Worm (Caenorhabditis elegans) whole organism, L1 larva: ENCODE measurements around the gene T08E11.1.

Experiments
- C04F5.9 ChIP-seq: sonication (generic microtip); optimal IDR thresholded peaks from 2 replicates; lab custom pipeline; 2016; ENCODE audit warnings: missing genetic modification characterization, missing compliant biosample characterization
- F16B12.6 ChIP-seq: fragments of 150-350 bp; optimal IDR thresholded peaks from 2 replicates; lab custom pipeline; 2014; ENCODE audit warnings: missing biosample characterization, missing genetic modification characterization
- ama-1 ChIP-seq: fragments of 150-350 bp; optimal IDR thresholded peaks from 2 replicates; lab custom pipeline; 2014
- blmp-1 ChIP-seq: fragments of 150-350 bp; optimal IDR thresholded peaks from 2 replicates; lab custom pipeline; 2014; ENCODE audit warnings: missing biosample characterization, missing genetic modification characterization
- ceh-8 ChIP-seq: fragments of 200-800 bp; sonication (Bioruptor generic); optimal IDR thresholded peaks from 2 replicates; lab custom pipeline; 2018; ENCODE audit warnings: mild to moderate bottlenecking, missing genetic modification characterization, moderate library complexity, missing compliant biosample characterization
- ceh-88 ChIP-seq: fragments of 200-800 bp; sonication (Bioruptor generic); IDR thresholded peaks from 2 replicates; pipeline ENCODE4 v1.3.6; 2022; ENCODE audit warnings: missing genetic modification characterization, missing compliant biosample characterization
- ceh-90 ChIP-seq: sonication (generic microtip); optimal IDR thresholded peaks from 2 replicates; lab custom pipeline; 2016; ENCODE audit warnings: missing genetic modification characterization, missing compliant biosample characterization
- ces-1 ChIP-seq: fragments of 150-350 bp; optimal IDR thresholded peaks from 2 replicates; lab custom pipeline; 2014; ENCODE audit warnings: missing biosample characterization, missing genetic modification reagents, missing genetic modification characterization
- dpl-1 ChIP-seq, 3 experiments: fragments of 150-350 bp in 2 of 3; sonication (generic microtip) in 1 of 3; optimal IDR thresholded peaks; 2 replicates each; lab custom pipeline; 2014 to 2017; ENCODE audit warnings: missing biosample characterization in 3 of 3, missing genetic modification characterization in 3 of 3, missing genetic modification reagents in 3 of 3
- efl-1 ChIP-seq, 4 experiments: fragments of 150-350 bp; optimal IDR thresholded peaks in 3 of 4; peaks in 1 of 4; 1 replicate in 1 of 4; 2 replicates in 3 of 4; lab custom pipeline; 2014; ENCODE audit warnings: missing biosample characterization in 2 of 4, missing genetic modification characterization in 2 of 4, missing genetic modification reagents in 2 of 4
- efl-3 ChIP-seq: fragments of 200-800 bp; sonication (Bioruptor generic); optimal IDR thresholded peaks from 2 replicates; lab custom pipeline; 2018; ENCODE audit warnings: mild to moderate bottlenecking, missing genetic modification characterization, missing compliant biosample characterization
- egl-13 ChIP-seq: sonication (generic microtip); optimal IDR thresholded peaks from 2 replicates; lab custom pipeline; 2016; ENCODE audit warnings: missing genotype, missing genetic modification reagents, missing genetic modification characterization, missing compliant biosample characterization
- egl-27 ChIP-seq, 2 experiments: fragments of 150-350 bp in 1 of 2; sonication (generic microtip); optimal IDR thresholded peaks; 3 replicates each; lab custom pipeline; 2017 to 2018; ENCODE audit warnings: missing biosample characterization in 2 of 2, missing genetic modification characterization in 2 of 2, missing genetic modification reagents in 2 of 2
- elt-2 ChIP-seq: sonication (generic microtip); optimal IDR thresholded peaks from 2 replicates; lab custom pipeline; 2016; ENCODE audit warnings: missing genetic modification characterization, mild to moderate bottlenecking, inconsistent platforms, missing compliant biosample characterization, missing genetic modification reagents
- ets-5 ChIP-seq: fragments of 200-800 bp; sonication (Bioruptor generic); IDR thresholded peaks from 2 replicates; pipeline ENCODE4 v1.3.6; 2022; ENCODE audit warnings: missing genetic modification characterization, missing compliant biosample characterization
- fkh-8 ChIP-seq: sonication (generic microtip); optimal IDR thresholded peaks from 2 replicates; lab custom pipeline; 2016; ENCODE audit warnings: mild to moderate bottlenecking, missing genetic modification characterization, missing compliant biosample characterization
- isw-1 ChIP-seq: fragments of 200-800 bp; sonication (Bioruptor generic); IDR thresholded peaks from 2 replicates; pipeline ENCODE4 v1.3.6; 2022; ENCODE audit warnings: missing genetic modification characterization, missing compliant biosample characterization
- lin-14 ChIP-seq: fragments of 200-800 bp; sonication (Bioruptor generic); optimal IDR thresholded peaks from 2 replicates; lab custom pipeline; 2018; ENCODE audit warnings: mild to moderate bottlenecking, missing genetic modification characterization, moderate library complexity, missing compliant biosample characterization
- lin-35 ChIP-seq, 2 experiments: fragments of 150-350 bp; optimal IDR thresholded peaks; 2 replicates each; lab custom pipeline; 2014; ENCODE audit warnings: missing biosample characterization in 2 of 2, missing genetic modification characterization in 2 of 2, missing genetic modification reagents in 2 of 2
- lin-39 ChIP-seq: fragments of 150-350 bp; optimal IDR thresholded peaks from 2 replicates; lab custom pipeline; 2014; ENCODE audit warnings: missing biosample characterization, missing genetic modification reagents, missing genetic modification characterization
- lir-3 ChIP-seq: sonication (generic microtip); optimal IDR thresholded peaks from 2 replicates; lab custom pipeline; 2016; ENCODE audit warnings: mild to moderate bottlenecking, missing genetic modification characterization, moderate library complexity, missing compliant biosample characterization; ENCODE audit not compliant: poor library complexity
- mab-9 ChIP-seq: fragments of 200-800 bp; sonication (Bioruptor generic); IDR thresholded peaks from 2 replicates; pipeline ENCODE4 v1.3.6; 2022; ENCODE audit warnings: missing genetic modification reagents, missing genetic modification characterization, missing compliant biosample characterization
- mdl-1 ChIP-seq, 2 experiments: fragments of 150-350 bp; optimal IDR thresholded peaks; 2 replicates each; lab custom pipeline; 2014 to 2017; ENCODE audit warnings: missing biosample characterization in 2 of 2, missing genetic modification characterization in 2 of 2, inconsistent platforms in 1 of 2
- mep-1 ChIP-seq: fragments of 150-350 bp; optimal IDR thresholded peaks from 2 replicates; lab custom pipeline; 2014; ENCODE audit warnings: missing biosample characterization, missing genetic modification characterization
- nhr-20 ChIP-seq: sonication (generic microtip); optimal IDR thresholded peaks from 2 replicates; lab custom pipeline; 2016; ENCODE audit warnings: mild to moderate bottlenecking, missing genetic modification characterization, missing compliant biosample characterization
- nhr-28 ChIP-seq: fragments of 150-350 bp; optimal IDR thresholded peaks from 2 replicates; lab custom pipeline; 2014; ENCODE audit warnings: missing biosample characterization, missing genetic modification characterization
- nhr-76 ChIP-seq: sonication (generic microtip); optimal IDR thresholded peaks from 2 replicates; lab custom pipeline; 2017; ENCODE audit warnings: missing biosample characterization, missing genetic modification characterization
- nhr-77 ChIP-seq: fragments of 150-350 bp; optimal IDR thresholded peaks from 2 replicates; lab custom pipeline; 2014; ENCODE audit warnings: missing biosample characterization, missing genetic modification characterization
- nhr-84 ChIP-seq: sonication (generic microtip); optimal IDR thresholded peaks from 2 replicates; lab custom pipeline; 2017; ENCODE audit warnings: missing biosample characterization, missing genetic modification characterization
- pag-3 ChIP-seq: sonication (generic microtip); optimal IDR thresholded peaks from 2 replicates; lab custom pipeline; 2017; ENCODE audit warnings: missing genetic modification characterization, mild to moderate bottlenecking, missing compliant biosample characterization, antibody characterized with exemption, borderline replicate concordance; ENCODE audit not compliant: insufficient read depth
- skn-1 ChIP-seq: fragments of 150-350 bp; optimal IDR thresholded peaks from 2 replicates; lab custom pipeline; 2014; ENCODE audit warnings: missing biosample characterization, missing genetic modification characterization
- sox-4 ChIP-seq: sonication (generic microtip); optimal IDR thresholded peaks from 2 replicates; lab custom pipeline; 2016; ENCODE audit warnings: missing genetic modification characterization, missing compliant biosample characterization
- unc-30 ChIP-seq: sonication (generic microtip); optimal IDR thresholded peaks from 2 replicates; lab custom pipeline; 2017; ENCODE audit warnings: missing biosample characterization, missing genetic modification characterization
- unc-86 ChIP-seq: sonication (generic microtip); optimal IDR thresholded peaks from 2 replicates; lab custom pipeline; 2016; ENCODE audit warnings: missing genetic modification characterization, missing compliant biosample characterization
- unc-98 ChIP-seq: fragments of 200-800 bp; sonication (Bioruptor generic); IDR thresholded peaks from 2 replicates; pipeline ENCODE4 v1.3.6; 2022; ENCODE audit warnings: missing genetic modification characterization, missing compliant biosample characterization
- vab-15 ChIP-seq: sonication (generic microtip); optimal IDR thresholded peaks from 2 replicates; lab custom pipeline; 2017; ENCODE audit warnings: missing genotype, mild to moderate bottlenecking, missing genetic modification characterization, missing compliant biosample characterization
- ztf-4 ChIP-seq: fragments of 150-350 bp; optimal IDR thresholded peaks from 2 replicates; lab custom pipeline; 2014; ENCODE audit warnings: missing biosample characterization, missing genetic modification characterization

Gene T08E11.1

ce11 chrII:1875658-1876057 is 39.4 kb downstream of the T08E11.1 start, which contains the start of gene math-13:
TSS of gene math-13 (plus strand) at chrII:1875958.
- TF ChIP-seq lin-14 (GFP tag; lab: Kevin White, UChicago) (no peak), sox-4 (tag; lab: Kevin White, UChicago) (no peak), C04F5.9 (tag; lab: Kevin White, UChicago) (no peak), unc-86 (no peak)

- TF ChIP-seq egl-27 (tag; optimal IDR thresholded peaks at IDR 0.05; lab: Kevin White, UChicago), result no peak
- TF ChIP-seq nhr-28 (tag; lab: Kevin White, UChicago), result no peak
- no peak for TF ChIP-seq skn-1 (tag; lab: Kevin White, UChicago)
- no peak for TF ChIP-seq nhr-84 (tag; lab: Kevin White, UChicago)
- TF ChIP-seq mep-1 (tag; lab: Kevin White, UChicago), result no peak
- no peak for TF ChIP-seq efl-1 (optimal IDR thresholded peaks at IDR 0.05; lab: Kevin White, UChicago)
- no peak for TF ChIP-seq efl-1 (GFP tag; optimal IDR thresholded peaks at IDR 0.05 in 1 of 2; lab: Kevin White, UChicago)
- no peak for TF ChIP-seq unc-98 (GFP tag; lab: Robert Waterston, UW)
These were observed 42.4 kb downstream of the T08E11.1 start, which contains the start of gene math-16 for ce11 chrII:1878663-1879062. TSS of gene math-16 (minus strand) at chrII:1878763.

- TF ChIP-seq elt-2, result no peak
These were observed 46.4 kb downstream of the T08E11.1 start, which contains the start of gene math-5 for ce11 chrII:1882705-1883104. TSS of gene math-5 (minus strand) at chrII:1882805.

- TF ChIP-seq efl-1 (optimal IDR thresholded peaks at IDR 0.05; lab: Kevin White, UChicago), result no peak
- no peak for TF ChIP-seq efl-1 (GFP tag; optimal IDR thresholded peaks at IDR 0.05 in 1 of 2; lab: Kevin White, UChicago)
- no peak for TF ChIP-seq nhr-28 (tag; lab: Kevin White, UChicago)
- TF ChIP-seq dpl-1 (GFP tag; optimal IDR thresholded peaks at IDR 0.05; lab: Kevin White, UChicago), result no peak
- no peak for TF ChIP-seq ceh-90 (tag; lab: Kevin White, UChicago)
- TF ChIP-seq lin-35 (GFP tag; optimal IDR thresholded peaks at IDR 0.05; lab: Kevin White, UChicago), result no peak
- TF ChIP-seq fkh-8 (tag; lab: Kevin White, UChicago), result no peak
- no peak for TF ChIP-seq lir-3
- no peak for TF ChIP-seq skn-1 (tag; lab: Kevin White, UChicago)
- TF ChIP-seq nhr-77 (tag; lab: Kevin White, UChicago), result no peak
- no peak for TF ChIP-seq unc-86
- no peak for TF ChIP-seq blmp-1 (tag; lab: Kevin White, UChicago)
- no peak for TF ChIP-seq mep-1 (tag; lab: Kevin White, UChicago)
- TF ChIP-seq ces-1, result no peak
These were observed 48.3 kb downstream of the T08E11.1 start, which contains the start of gene math-6 for ce11 chrII:1884635-1885034. TSS of gene math-6 (minus strand) at chrII:1884735.

ce11 chrII:1886379-1886778 is 50.1 kb downstream of the T08E11.1 start, which contains the start of gene math-7:
TSS of gene math-7 (minus strand) at chrII:1886479.
- TF ChIP-seq isw-1 (GFP tag; lab: Robert Waterston, UW) (no peak), efl-3 (GFP tag; lab: Kevin White, UChicago) (no peak), ets-5 (no peak), ceh-8 (GFP tag; lab: Kevin White, UChicago) (no peak), mdl-1 (tag; optimal IDR thresholded peaks at IDR 0.05; lab: Kevin White, UChicago) (no peak), egl-13 (tag; lab: Kevin White, UChicago) (no peak), ama-1 (no peak), nhr-20 (tag; lab: Kevin White, UChicago) (no peak), lin-39 (tag; lab: Kevin White, UChicago) (no peak), pag-3 (no peak)

- no peak for TF ChIP-seq mep-1 (tag; lab: Kevin White, UChicago)
- TF ChIP-seq F16B12.6 (tag; lab: Kevin White, UChicago), result no peak
- TF ChIP-seq ztf-4, result no peak
- TF ChIP-seq unc-30, result no peak
- TF ChIP-seq nhr-84 (tag; lab: Kevin White, UChicago), result no peak
- TF ChIP-seq mab-9 (GFP tag; lab: Robert Waterston, UW), result no peak
- no peak for TF ChIP-seq blmp-1 (tag; lab: Kevin White, UChicago)
- TF ChIP-seq ama-1, result no peak
- no peak for TF ChIP-seq nhr-76
- TF ChIP-seq vab-15 (tag; lab: Kevin White, UChicago), result no peak
- TF ChIP-seq ceh-88 (GFP tag; lab: Robert Waterston, UW), result no peak
- TF ChIP-seq, all 84 proteins: peak for 0
These were observed 52.8 kb downstream of the T08E11.1 start, which contains the start of gene math-8 for ce11 chrII:1889071-1889470. TSS of gene math-8 (minus strand) at chrII:1889171.
